Fruit fly (Drosophila melanogaster): ENCODE results near the gene CG34323.

dm6 chrX:12070137-12070536, at the start of gene CG34323:
- TF ChIP-seq h (GFP tag; optimal IDR thresholded peaks at IDR 0.05) (no peak), rgr (GFP tag; optimal IDR thresholded peaks at IDR 0.05) (no peak)

All from whole organism, wandering third instar larva.